Fruit fly (Drosophila melanogaster): Measurements from ENCODE around the gene Gfat1.

The Gfat1 gene

dm6 chr3R:4174975-4175374 is 48.7 kb downstream of the Gfat1 start:
- TF ChIP-seq Dif (GFP tag; optimal IDR thresholded peaks at IDR 0.05; ENCODE audit: partially characterized antibody) (peak; percentile 92), HLH106 (tag; optimal IDR thresholded peaks at IDR 0.05) (no peak), Vsx2 (GFP tag; optimal IDR thresholded peaks at IDR 0.05; ENCODE audit: partially characterized antibody) (peak; percentile 86), Hr78 (GFP tag; optimal IDR thresholded peaks at IDR 0.05) (no peak), dl (GFP tag; optimal IDR thresholded peaks at IDR 0.05; ENCODE audit: insufficient read depth in 1 of 2, partially characterized antibody in 2 of 2) (peak; percentile 26 to 57), lola (GFP tag; optimal IDR thresholded peaks at IDR 0.05) (no peak)

- TF ChIP-seq Abd-B (GFP tag; optimal IDR thresholded peaks at IDR 0.05) = no peak
- TF ChIP-seq usp (GFP tag; optimal IDR thresholded peaks at IDR 0.05) = no peak
- no peak for TF ChIP-seq lola (GFP tag; optimal IDR thresholded peaks at IDR 0.05)
- no peak for TF ChIP-seq CG9705 (GFP tag; optimal IDR thresholded peaks at IDR 0.05)
- TF ChIP-seq Mio (GFP tag; optimal IDR thresholded peaks at IDR 0.05) = no peak
- TF ChIP-seq dl (GFP tag; optimal IDR thresholded peaks at IDR 0.05; ENCODE audit: insufficient read depth in 1 of 2, partially characterized antibody in 2 of 2) = no peak
- TF ChIP-seq Myc (optimal IDR thresholded peaks at IDR 0.05) = no peak
- TF ChIP-seq ey (GFP tag; optimal IDR thresholded peaks at IDR 0.05) = no peak
- no peak for TF ChIP-seq GATAd (GFP tag; optimal IDR thresholded peaks at IDR 0.05)
- TF ChIP-seq CrebA (GFP tag; optimal IDR thresholded peaks at IDR 0.05; ENCODE audit: borderline replicate concordance) = no peak
- no peak for TF ChIP-seq tai (GFP tag; optimal IDR thresholded peaks at IDR 0.05)
- TF ChIP-seq N (GFP tag; optimal IDR thresholded peaks at IDR 0.05) = no peak
- no peak for TF ChIP-seq OdsH (GFP tag; optimal IDR thresholded peaks at IDR 0.05)
- TF ChIP-seq CG32264 (GFP tag; optimal IDR thresholded peaks at IDR 0.05) = no peak
Measured at dm6 chr3R:4176728-4177127, 50.5 kb downstream of the Gfat1 start.

dm6 chr3R:4178750-4179485 is 52.7 kb downstream of the Gfat1 start:
- TF ChIP-seq Dif (GFP tag; optimal IDR thresholded peaks at IDR 0.05; ENCODE audit: partially characterized antibody) = no peak
- no peak for TF ChIP-seq Myc (optimal IDR thresholded peaks at IDR 0.05)
- TF ChIP-seq sv (GFP tag; optimal IDR thresholded peaks at IDR 0.05) = no peak
- no peak for TF ChIP-seq dsf (GFP tag; optimal IDR thresholded peaks at IDR 0.05; ENCODE audit: borderline replicate concordance)
- TF ChIP-seq OdsH (GFP tag; optimal IDR thresholded peaks at IDR 0.05) = no peak
- no peak for TF ChIP-seq dl (GFP tag; optimal IDR thresholded peaks at IDR 0.05; ENCODE audit: insufficient read depth in 1 of 2, partially characterized antibody in 2 of 2)
- TF ChIP-seq Vsx2 (GFP tag; optimal IDR thresholded peaks at IDR 0.05; ENCODE audit: partially characterized antibody) = no peak
- no peak for TF ChIP-seq pan (optimal IDR thresholded peaks at IDR 0.05)
- TF ChIP-seq Sp1 (GFP tag; optimal IDR thresholded peaks at IDR 0.05) = no peak
- no peak for TF ChIP-seq foxo (GFP tag; optimal IDR thresholded peaks at IDR 0.05)
- TF ChIP-seq Hr78 (GFP tag; optimal IDR thresholded peaks at IDR 0.05) = no peak
- TF ChIP-seq h (GFP tag; optimal IDR thresholded peaks at IDR 0.05) = no peak
- no peak for TF ChIP-seq CG9705 (GFP tag; optimal IDR thresholded peaks at IDR 0.05)
- TF ChIP-seq HLH106 (tag; optimal IDR thresholded peaks at IDR 0.05) = no peak
- no peak for TF ChIP-seq br (GFP tag; optimal IDR thresholded peaks at IDR 0.05)
- no peak for TF ChIP-seq Dfd (GFP tag; optimal IDR thresholded peaks at IDR 0.05)
- TF ChIP-seq tai (GFP tag; optimal IDR thresholded peaks at IDR 0.05) = no peak
- no peak for TF ChIP-seq ey (GFP tag; optimal IDR thresholded peaks at IDR 0.05)

dm6 chr3R:4180543-4181214 is 54.4 kb downstream of the Gfat1 start:
- TF ChIP-seq Dfd (GFP tag; optimal IDR thresholded peaks at IDR 0.05) (peak; percentile 75), jim (GFP tag; optimal IDR thresholded peaks at IDR 0.05) (no peak)

DNA sequence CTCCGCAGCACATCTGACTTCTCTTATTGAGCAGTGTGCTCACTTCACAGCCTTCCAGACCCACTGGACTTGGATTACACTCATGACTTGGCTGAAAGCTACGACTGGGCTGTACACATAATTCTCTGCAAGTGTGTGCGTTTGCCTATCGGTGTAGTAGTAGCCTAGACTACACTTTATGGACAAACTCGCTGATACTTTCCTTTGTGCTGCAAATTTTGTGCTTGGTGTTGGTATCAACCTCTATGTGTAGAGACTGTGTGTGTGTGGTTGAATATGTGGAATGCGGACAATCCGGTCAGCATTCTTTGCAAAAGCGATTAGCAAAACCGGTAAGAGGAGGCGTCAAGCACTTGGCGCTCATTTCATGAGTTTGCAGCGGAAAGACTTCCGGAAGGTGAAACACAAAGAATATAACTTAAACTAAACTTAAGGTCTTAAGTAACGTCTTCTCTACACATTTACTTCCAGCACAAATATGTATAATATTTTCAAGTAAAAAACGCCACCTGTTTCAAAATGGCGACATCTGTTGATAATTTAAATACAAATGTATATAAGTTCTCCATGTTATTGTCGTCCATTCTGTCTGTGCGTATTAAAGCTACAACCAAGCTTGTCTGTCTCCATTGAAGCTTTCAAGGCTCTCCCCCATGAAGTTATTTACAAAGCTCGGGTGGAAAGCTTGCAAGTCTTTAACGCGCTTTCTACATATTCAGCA is 60.7 kb downstream of the Gfat1 start:
- peak; percentile 61 for TF ChIP-seq Dif (GFP tag; optimal IDR thresholded peaks at IDR 0.05; ENCODE audit: partially characterized antibody)
- TF ChIP-seq N (GFP tag; optimal IDR thresholded peaks at IDR 0.05) = no peak
- no peak for TF ChIP-seq GATAd (GFP tag; optimal IDR thresholded peaks at IDR 0.05)
- no peak for TF ChIP-seq Hnf4 (GFP tag; optimal IDR thresholded peaks at IDR 0.05)
- no peak for TF ChIP-seq usp (GFP tag; optimal IDR thresholded peaks at IDR 0.05)
- TF ChIP-seq sage (GFP tag; optimal IDR thresholded peaks at IDR 0.05) = peak; percentile 33
- no peak for TF ChIP-seq Sp1 (GFP tag; optimal IDR thresholded peaks at IDR 0.05)
- TF ChIP-seq sv (GFP tag; optimal IDR thresholded peaks at IDR 0.05) = no peak
- TF ChIP-seq brk (GFP tag; optimal IDR thresholded peaks at IDR 0.05) = peak; percentile 73
- no peak for TF ChIP-seq Hr83 (GFP tag; optimal IDR thresholded peaks at IDR 0.05; ENCODE audit: poor library complexity, severe bottlenecking)
- TF ChIP-seq Abd-B (GFP tag; optimal IDR thresholded peaks at IDR 0.05) = no peak
- no peak for TF ChIP-seq HLH106 (tag; optimal IDR thresholded peaks at IDR 0.05)
- TF ChIP-seq woc (GFP tag; optimal IDR thresholded peaks at IDR 0.05) = no peak
- no peak for TF ChIP-seq tai (GFP tag; optimal IDR thresholded peaks at IDR 0.05)
- TF ChIP-seq dl (GFP tag; optimal IDR thresholded peaks at IDR 0.05; ENCODE audit: insufficient read depth in 1 of 2, partially characterized antibody in 2 of 2) = no peak
- peak in 1 of 2 experiments; percentile 37 for TF ChIP-seq foxo (GFP tag; optimal IDR thresholded peaks at IDR 0.05)
- TF ChIP-seq fru (GFP tag; optimal IDR thresholded peaks at IDR 0.05) = peak; percentile 100
- no peak for TF ChIP-seq CrebA (GFP tag; optimal IDR thresholded peaks at IDR 0.05; ENCODE audit: borderline replicate concordance)
- TF ChIP-seq Jra (GFP tag; optimal IDR thresholded peaks at IDR 0.05) = no peak
- TF ChIP-seq Mio (GFP tag; optimal IDR thresholded peaks at IDR 0.05) = no peak
- TF ChIP-seq Dfd (GFP tag; optimal IDR thresholded peaks at IDR 0.05) = no peak
- no peak for TF ChIP-seq ey (GFP tag; optimal IDR thresholded peaks at IDR 0.05)
- TF ChIP-seq psq (GFP tag; optimal IDR thresholded peaks at IDR 0.05) = no peak
- TF ChIP-seq CG9705 (GFP tag; optimal IDR thresholded peaks at IDR 0.05) = no peak
- TF ChIP-seq Vsx2 (GFP tag; optimal IDR thresholded peaks at IDR 0.05; ENCODE audit: partially characterized antibody) = peak; percentile 74
